Fruit fly (Drosophila melanogaster) whole organism, larva: ENCODE results near the gene CG11368.

Source experiments
- noc ChIP-seq: fragments of 200-800 bp; sonication (Bioruptor generic); optimal IDR thresholded peaks from 3 replicates; lab custom pipeline; 2019; ENCODE audit warnings: missing biosample characterization, mild to moderate bottlenecking, missing genetic modification characterization, moderate library complexity

Gene CG11368

dm6 chrX:7462089-7462488 is 10.1 kb downstream of the CG11368 start:
- no peak for TF ChIP-seq noc (tag; lab: Kevin White, UChicago)

dm6 chrX:7466328-7466727 is 14.3 kb downstream of the CG11368 start:
- TF ChIP-seq noc (tag; lab: Kevin White, UChicago): no peak

dm6 chrX:7475204-7475759 is 23.3 kb downstream of the CG11368 start:
- no peak for TF ChIP-seq noc (tag; lab: Kevin White, UChicago)

DNA sequence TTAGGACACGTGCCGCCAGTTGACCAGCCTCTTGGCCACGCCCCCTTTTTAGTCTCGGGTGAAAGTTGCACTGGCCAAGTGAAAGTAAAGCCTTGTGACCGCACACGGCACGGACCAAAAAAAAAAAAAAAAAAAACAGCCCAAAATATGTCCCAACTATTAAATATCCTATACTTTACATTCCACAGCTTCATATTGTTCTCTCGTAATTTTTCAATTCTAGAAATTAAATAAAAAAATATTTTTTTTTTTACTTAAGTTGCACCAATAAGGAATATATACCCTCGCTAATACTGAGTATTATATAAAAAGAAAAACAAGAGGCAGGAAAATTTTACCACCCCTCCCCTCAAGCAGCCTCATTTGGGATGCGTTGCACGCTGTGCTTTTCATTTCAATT is 34.3 kb downstream of the CG11368 start:
- no peak for TF ChIP-seq noc (tag; lab: Kevin White, UChicago)

DNA sequence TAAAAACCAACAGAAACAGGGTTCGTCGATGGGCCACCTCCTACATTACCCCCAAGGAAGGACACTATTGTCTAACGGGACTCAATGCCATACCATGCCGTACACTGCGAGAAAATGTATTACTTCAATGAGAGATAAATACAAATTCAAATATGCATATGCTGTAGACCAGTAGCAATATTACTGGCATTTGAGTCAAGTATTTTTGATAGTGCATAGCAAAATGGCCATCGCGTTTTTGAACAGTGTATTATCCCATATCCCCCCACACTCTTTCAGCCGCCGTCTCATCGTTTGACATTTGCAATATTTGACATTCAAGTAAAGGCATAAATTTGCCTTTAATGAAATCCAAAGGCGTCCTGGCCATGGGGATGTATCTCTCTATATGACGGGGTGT is 36.2 kb downstream of the CG11368 start:
- TF ChIP-seq noc (tag; lab: Kevin White, UChicago): no peak

dm6 chrX:7490927-7491326 is 38.9 kb downstream of the CG11368 start:
- TF ChIP-seq noc (tag; lab: Kevin White, UChicago): no peak
